Worm (Caenorhabditis elegans) whole organism, L1 larva: Measurements from ENCODE around the gene otpl-8.

Experiments used
- elt-3 ChIP-seq, 6 experiments: fragments of 150-350 bp in 1 of 6; sonication (generic microtip); optimal IDR thresholded peaks; 2 replicates each; lab custom pipeline; 2017 to 2018; ENCODE audit warnings: missing biosample characterization in 6 of 6, missing genetic modification characterization in 6 of 6, inconsistent platforms in 1 of 6
- hlh-4 ChIP-seq: sonication (generic microtip); optimal IDR thresholded peaks from 2 replicates; lab custom pipeline; 2016; ENCODE audit warnings: mild to moderate bottlenecking, missing genetic modification characterization, missing compliant biosample characterization

ce11 chrX:12282911-12283310, 12.2 kb upstream of the otpl-8 start, which contains the start of gene C04B4.2:
- TF ChIP-seq elt-3 (tag; optimal IDR thresholded peaks at IDR 0.05; lab: Kevin White, UChicago) (no peak), hlh-4 (tag; lab: Kevin White, UChicago) (no peak)
